Fruit fly (Drosophila melanogaster): ENCODE data around the gene CG14683.
A peak's percentile ranks its signal among the peaks of the same experiment; 100 is the strongest.

The CG14683 gene

dm6 chr3R:10648556-10649181, 47.8 kb upstream of the CG14683 start (continued):
- TF ChIP-seq wor (GFP tag; IDR thresholded peaks at IDR 0.05), result peak; percentile 42; the same call in 1 of the 2 replicates
- peak; percentile 58 for TF ChIP-seq nmo (GFP tag; optimal IDR thresholded peaks at IDR 0.05)
- TF ChIP-seq Myb (GFP tag; optimal IDR thresholded peaks at IDR 0.05), result peak; percentile 7
- no peak for TF ChIP-seq CG3281 (GFP tag; optimal IDR thresholded peaks at IDR 0.05)
- no peak for TF ChIP-seq Mad (GFP tag; optimal IDR thresholded peaks at IDR 0.05)
- 0 out of 4 replicates have a peak, but pooled peaks have one; percentile 46 for TF ChIP-seq chinmo (GFP tag; IDR thresholded peaks at IDR 0.05; ENCODE audit: partially characterized antibody)
- no peak for TF ChIP-seq CG6654 (GFP tag; optimal IDR thresholded peaks at IDR 0.05)
- TF ChIP-seq NK7.1 (GFP tag; optimal IDR thresholded peaks at IDR 0.05), result no peak
- TF ChIP-seq eve (GFP tag; optimal IDR thresholded peaks at IDR 0.05), result peak in 1 of 2 experiments; percentile 36
- peak; percentile 35 for TF ChIP-seq Dad (GFP tag; optimal IDR thresholded peaks at IDR 0.05)
- TF ChIP-seq ttk (GFP tag; IDR thresholded peaks at IDR 0.05), result peak; percentile 58
- TF ChIP-seq CG3995 (GFP tag; optimal IDR thresholded peaks at IDR 0.05), result no peak
- TF ChIP-seq CG1529 (GFP tag; optimal IDR thresholded peaks at IDR 0.05), result peak; percentile 13
- peak; percentile 51 for TF ChIP-seq az2 (GFP tag; optimal IDR thresholded peaks at IDR 0.05)
- peak; percentile 41; the same call in 1 of the 3 replicates for TF ChIP-seq CG11695 (GFP tag; IDR thresholded peaks at IDR 0.05)
- TF ChIP-seq onecut (GFP tag; IDR thresholded peaks at IDR 0.05), result no peak
- peak; percentile 63 for TF ChIP-seq sisA (GFP tag; IDR thresholded peaks at IDR 0.05)
- peak; percentile 28; the same call in 1 of the 3 replicates for TF ChIP-seq CG2199 (GFP tag; IDR thresholded peaks at IDR 0.05)
- no peak for TF ChIP-seq CG9437 (GFP tag; optimal IDR thresholded peaks at IDR 0.05)
- 0 out of 2 replicates have a peak, but pooled peaks have one; percentile 42 for TF ChIP-seq danr (GFP tag; IDR thresholded peaks at IDR 0.05)
- peak; percentile 51 for TF ChIP-seq CG12219 (GFP tag; optimal IDR thresholded peaks at IDR 0.05)
- TF ChIP-seq CG10147 (GFP tag; optimal IDR thresholded peaks at IDR 0.05), result no peak
- no peak for TF ChIP-seq Drgx (GFP tag; IDR thresholded peaks at IDR 0.05)
- TF ChIP-seq dmrt99B (tag; optimal IDR thresholded peaks at IDR 0.05), result peak; percentile 79
- peak; percentile 43 for TF ChIP-seq tin (GFP tag; optimal IDR thresholded peaks at IDR 0.05)
- TF ChIP-seq CG18599 (GFP tag; optimal IDR thresholded peaks at IDR 0.05), result peak; percentile 7
- TF ChIP-seq CG15269 (tag; optimal IDR thresholded peaks at IDR 0.05), result peak; percentile 51
- TF ChIP-seq ci (GFP tag; IDR thresholded peaks at IDR 0.05), result peak; percentile 77
- peak; percentile 12 for TF ChIP-seq CG11723 (GFP tag; optimal IDR thresholded peaks at IDR 0.05)
- TF ChIP-seq CG5245 (GFP tag; optimal IDR thresholded peaks at IDR 0.05), result peak; percentile 24
- no peak for TF ChIP-seq CG30020 (tag; optimal IDR thresholded peaks at IDR 0.05)
- no peak for TF ChIP-seq pb (GFP tag; optimal IDR thresholded peaks at IDR 0.05)
- TF ChIP-seq seq (GFP tag; IDR thresholded peaks at IDR 0.05), result peak; percentile 77
- TF ChIP-seq CG12071 (GFP tag; optimal IDR thresholded peaks at IDR 0.05), result peak; percentile 23
- peak; percentile 18 for TF ChIP-seq CG10654 (GFP tag; optimal IDR thresholded peaks at IDR 0.05)
- 0 out of 2 replicates have a peak, but pooled peaks have one; percentile 22 for TF ChIP-seq chm (GFP tag; IDR thresholded peaks at IDR 0.05)
- TF ChIP-seq croc (GFP tag; conservative IDR thresholded peaks at IDR 0.05), result 0 out of 3 replicates have a peak, but pooled peaks have one; percentile 15
- TF ChIP-seq Camta (GFP tag; optimal IDR thresholded peaks at IDR 0.05), result peak; percentile 36
- peak; percentile 45 for TF ChIP-seq CG12391 (tag; optimal IDR thresholded peaks at IDR 0.05)
- no peak for TF ChIP-seq amos (GFP tag; IDR thresholded peaks at IDR 0.05; ENCODE audit: partially characterized antibody)
- TF ChIP-seq zen (tag; optimal IDR thresholded peaks at IDR 0.05), result no peak
- TF ChIP-seq Hey (tag; optimal IDR thresholded peaks at IDR 0.05), result no peak
- peak; percentile 66 for TF ChIP-seq esg (GFP tag; conservative IDR thresholded peaks at IDR 0.05)
- peak; percentile 36 for TF ChIP-seq Chrac-16 (GFP tag; optimal IDR thresholded peaks at IDR 0.05)
- TF ChIP-seq gcm (GFP tag; optimal IDR thresholded peaks at IDR 0.05), result peak; percentile 17
- peak; percentile 55 for TF ChIP-seq CG4424 (GFP tag; optimal IDR thresholded peaks at IDR 0.05)
- peak; percentile 46 for TF ChIP-seq CG10979 (tag; optimal IDR thresholded peaks at IDR 0.05)
- TF ChIP-seq cad (GFP tag; optimal IDR thresholded peaks at IDR 0.05), result no peak
- TF ChIP-seq CG6683 (GFP tag; optimal IDR thresholded peaks at IDR 0.05), result no peak
- no peak for TF ChIP-seq MTF-1 (GFP tag; optimal IDR thresholded peaks at IDR 0.05; ENCODE audit: borderline replicate concordance)

All from whole organism, embryonic.